Worm (Caenorhabditis elegans) whole organism, late embryonic: ENCODE data around the gene C16C8.17.

Source experiments
- C08G9.2 ChIP-seq: sonication (generic microtip); optimal IDR thresholded peaks from 2 replicates; lab custom pipeline; 2016; ENCODE audit warnings: mild to moderate bottlenecking, missing genetic modification characterization, moderate library complexity, missing compliant biosample characterization
- C38D4.7 ChIP-seq: fragments of 200-800 bp; sonication (Bioruptor generic); optimal IDR thresholded peaks from 2 replicates; lab custom pipeline; 2018; ENCODE audit warnings: mild to moderate bottlenecking, missing genetic modification characterization, moderate library complexity, missing compliant biosample characterization
- F13H6.1 ChIP-seq: sonication (generic microtip); optimal IDR thresholded peaks from 2 replicates; lab custom pipeline; 2016; ENCODE audit warnings: missing genetic modification characterization, missing compliant biosample characterization
- K09A11.1 ChIP-seq: sonication (generic microtip); optimal IDR thresholded peaks from 2 replicates; lab custom pipeline; 2017; ENCODE audit warnings: antibody characterized with exemption, mild to moderate bottlenecking, missing genetic modification characterization, missing compliant biosample characterization; ENCODE audit not compliant: insufficient read depth
- T23F11.4 ChIP-seq: fragments of 200-800 bp; sonication (Bioruptor generic); optimal IDR thresholded peaks from 2 replicates; lab custom pipeline; 2018; ENCODE audit warnings: mild to moderate bottlenecking, missing genetic modification characterization, missing compliant biosample characterization
- Y22D7AL.16 ChIP-seq: sonication (generic microtip); optimal IDR thresholded peaks from 2 replicates; lab custom pipeline; 2016; ENCODE audit warnings: missing genetic modification characterization, missing compliant biosample characterization
- ama-1 ChIP-seq: fragments of 150-350 bp; optimal IDR thresholded peaks from 2 replicates; lab custom pipeline; 2014
- ceh-14 ChIP-seq: sonication (generic microtip); optimal IDR thresholded peaks from 2 replicates; lab custom pipeline; 2016; ENCODE audit warnings: missing genotype, missing genetic modification characterization, missing compliant biosample characterization
- ceh-18 ChIP-seq: sonication (generic microtip); optimal IDR thresholded peaks from 2 replicates; lab custom pipeline; 2016; ENCODE audit warnings: missing genetic modification characterization, missing compliant biosample characterization
- ceh-19 ChIP-seq: fragments of 200-800 bp; sonication (Bioruptor generic); optimal IDR thresholded peaks from 2 replicates; lab custom pipeline; 2018; ENCODE audit warnings: mild to moderate bottlenecking, missing genetic modification characterization, missing compliant biosample characterization
- ceh-22 ChIP-seq: sonication (generic microtip); optimal IDR thresholded peaks from 2 replicates; lab custom pipeline; 2017; ENCODE audit warnings: missing biosample characterization, missing genetic modification characterization
- ceh-24 ChIP-seq: sonication (generic microtip); optimal IDR thresholded peaks from 2 replicates; lab custom pipeline; 2016; ENCODE audit warnings: mild to moderate bottlenecking, missing genetic modification characterization, missing compliant biosample characterization
- ceh-30 ChIP-seq: fragments of 150-350 bp; optimal IDR thresholded peaks from 2 replicates; lab custom pipeline; 2014; ENCODE audit warnings: missing biosample characterization, missing genetic modification characterization
- ceh-34 ChIP-seq: sonication (generic microtip); optimal IDR thresholded peaks from 2 replicates; lab custom pipeline; 2016; ENCODE audit warnings: mild to moderate bottlenecking, missing genetic modification characterization, missing compliant biosample characterization
- ceh-48 ChIP-seq: sonication (generic microtip); optimal IDR thresholded peaks from 2 replicates; lab custom pipeline; 2016; ENCODE audit warnings: missing genetic modification characterization, inconsistent platforms, missing compliant biosample characterization
- ceh-6 ChIP-seq: fragments of 200-800 bp; sonication (Bioruptor generic); optimal IDR thresholded peaks from 2 replicates; lab custom pipeline; 2018; ENCODE audit warnings: mild to moderate bottlenecking, missing genetic modification characterization, missing compliant biosample characterization
- che-1 ChIP-seq: sonication (generic microtip); optimal IDR thresholded peaks from 2 replicates; lab custom pipeline; 2016; ENCODE audit warnings: mild to moderate bottlenecking, missing genetic modification characterization, missing compliant biosample characterization
- dmd-4 ChIP-seq: sonication (generic microtip); optimal IDR thresholded peaks from 2 replicates; lab custom pipeline; 2016; ENCODE audit warnings: borderline replicate concordance, missing genetic modification characterization, missing compliant biosample characterization
- dve-1 ChIP-seq: sonication (generic microtip); optimal IDR thresholded peaks from 2 replicates; lab custom pipeline; 2017; ENCODE audit warnings: antibody characterized with exemption, mild to moderate bottlenecking, missing genetic modification characterization, missing compliant biosample characterization
- elt-2 ChIP-seq: sonication (generic microtip); optimal IDR thresholded peaks from 2 replicates; lab custom pipeline; 2016; ENCODE audit warnings: missing genetic modification reagents, missing genetic modification characterization, missing compliant biosample characterization
- elt-4 ChIP-seq: sonication (generic microtip); optimal IDR thresholded peaks from 2 replicates; lab custom pipeline; 2016; ENCODE audit warnings: missing genetic modification characterization, missing compliant biosample characterization
- ets-4 ChIP-seq: sonication (generic microtip); optimal IDR thresholded peaks from 2 replicates; lab custom pipeline; 2016; ENCODE audit warnings: missing genetic modification characterization, missing compliant biosample characterization
- fkh-10 ChIP-seq: fragments of 150-350 bp; optimal IDR thresholded peaks from 2 replicates; lab custom pipeline; 2014; ENCODE audit warnings: missing biosample characterization, missing genetic modification reagents, missing genetic modification characterization
- hlh-30 ChIP-seq: sonication (generic microtip); optimal IDR thresholded peaks from 2 replicates; lab custom pipeline; 2017; ENCODE audit warnings: antibody characterized with exemption, missing genetic modification characterization, missing compliant biosample characterization; ENCODE audit not compliant: insufficient read depth
- hlh-6 ChIP-seq: sonication (generic microtip); optimal IDR thresholded peaks from 2 replicates; lab custom pipeline; 2016; ENCODE audit warnings: missing genotype, missing genetic modification characterization, missing compliant biosample characterization
- hlh-8 ChIP-seq: sonication (generic microtip); optimal IDR thresholded peaks from 2 replicates; lab custom pipeline; 2016; ENCODE audit warnings: missing genotype, missing genetic modification characterization, missing compliant biosample characterization
- lim-6 ChIP-seq: sonication (generic microtip); optimal IDR thresholded peaks from 2 replicates; lab custom pipeline; 2016; ENCODE audit warnings: missing genetic modification characterization, missing compliant biosample characterization
- lin-11 ChIP-seq: fragments of 200-800 bp; sonication (Bioruptor generic); optimal IDR thresholded peaks from 2 replicates; lab custom pipeline; 2018; ENCODE audit warnings: mild to moderate bottlenecking, missing genetic modification characterization, missing compliant biosample characterization
- madf-2 ChIP-seq: sonication (generic microtip); optimal IDR thresholded peaks from 2 replicates; lab custom pipeline; 2017; ENCODE audit warnings: missing genetic modification characterization, missing compliant biosample characterization
- nfya-1 ChIP-seq: sonication (generic microtip); optimal IDR thresholded peaks from 2 replicates; lab custom pipeline; 2017; ENCODE audit warnings: missing genetic modification characterization, mild to moderate bottlenecking, missing compliant biosample characterization, antibody characterized with exemption, moderate library complexity
- npax-4 ChIP-seq: sonication (generic microtip); optimal IDR thresholded peaks from 2 replicates; lab custom pipeline; 2016; ENCODE audit warnings: missing genetic modification characterization, missing compliant biosample characterization
- odd-2 ChIP-seq: sonication (generic microtip); optimal IDR thresholded peaks from 2 replicates; lab custom pipeline; 2017; ENCODE audit warnings: antibody characterized with exemption, mild to moderate bottlenecking, missing genetic modification characterization, missing compliant biosample characterization
- pat-9 ChIP-seq: fragments of 200-800 bp; sonication (Bioruptor generic); optimal IDR thresholded peaks from 2 replicates; lab custom pipeline; 2018; ENCODE audit warnings: mild to moderate bottlenecking, missing genetic modification characterization, moderate library complexity, missing compliant biosample characterization
- pax-1 ChIP-seq: fragments of 150-350 bp; optimal IDR thresholded peaks from 2 replicates; lab custom pipeline; 2014; ENCODE audit warnings: missing biosample characterization, missing genetic modification characterization
- pha-4 ChIP-seq: fragments of 150-350 bp; optimal IDR thresholded peaks from 2 replicates; lab custom pipeline; 2018; ENCODE audit warnings: missing biosample characterization, missing genetic modification reagents, missing genetic modification characterization
- pqm-1 ChIP-seq: sonication (generic microtip); optimal IDR thresholded peaks from 2 replicates; lab custom pipeline; 2016; ENCODE audit warnings: missing genetic modification characterization, missing compliant biosample characterization
- pros-1 ChIP-seq: fragments of 150-350 bp; optimal IDR thresholded peaks from 2 replicates; lab custom pipeline; 2014; ENCODE audit warnings: missing biosample characterization, missing genetic modification reagents, missing genetic modification characterization
- ref-2 ChIP-seq: sonication (generic microtip); optimal IDR thresholded peaks from 2 replicates; lab custom pipeline; 2016; ENCODE audit warnings: missing genetic modification characterization, missing compliant biosample characterization
- rnt-1 ChIP-seq: sonication (generic microtip); optimal IDR thresholded peaks from 2 replicates; lab custom pipeline; 2016; ENCODE audit warnings: missing genetic modification characterization, missing compliant biosample characterization
- sdc-2 ChIP-seq: sonication (generic microtip); optimal IDR thresholded peaks from 2 replicates; lab custom pipeline; 2016; ENCODE audit warnings: missing genotype, missing genetic modification characterization, missing compliant biosample characterization
- sox-2 ChIP-seq: fragments of 200-800 bp; sonication (Bioruptor generic); IDR thresholded peaks from 2 replicates; pipeline ENCODE4 v1.3.6; 2022; ENCODE audit warnings: missing genetic modification reagents, missing genetic modification characterization, missing compliant biosample characterization
- sox-4 ChIP-seq: sonication (generic microtip); optimal IDR thresholded peaks from 2 replicates; lab custom pipeline; 2017; ENCODE audit warnings: mild to moderate bottlenecking, missing genetic modification characterization, inconsistent platforms, missing compliant biosample characterization
- tbx-2 ChIP-seq: sonication (generic microtip); optimal IDR thresholded peaks from 2 replicates; lab custom pipeline; 2016; ENCODE audit warnings: missing genetic modification characterization, missing compliant biosample characterization
- ttx-3 ChIP-seq: sonication (generic microtip); optimal IDR thresholded peaks from 2 replicates; lab custom pipeline; 2016; ENCODE audit warnings: missing genetic modification reagents, missing genetic modification characterization, missing compliant biosample characterization
- unc-3 ChIP-seq, 2 experiments: fragments of 200-800 bp in 1 of 2; sonication (Bioruptor generic) in 1 of 2; sonication (generic microtip) in 1 of 2; conservative IDR thresholded peaks in 1 of 2; optimal IDR thresholded peaks in 1 of 2; 2 replicates each; pipeline versions ENCODE4 v1.3.6 to Lab custom; 2016 to 2022; ENCODE audit warnings: missing compliant biosample characterization in 2 of 2, missing genetic modification characterization in 2 of 2, missing genetic modification reagents in 1 of 2
- unc-42 ChIP-seq: sonication (generic microtip); optimal IDR thresholded peaks from 2 replicates; lab custom pipeline; 2016; ENCODE audit warnings: missing genotype, missing genetic modification characterization, missing compliant biosample characterization
- unc-86 ChIP-seq: sonication (generic microtip); optimal IDR thresholded peaks from 2 replicates; lab custom pipeline; 2016; ENCODE audit warnings: missing genetic modification characterization, missing compliant biosample characterization
- ztf-16 ChIP-seq: sonication (generic microtip); optimal IDR thresholded peaks from 2 replicates; lab custom pipeline; 2017; ENCODE audit warnings: missing genetic modification characterization, missing compliant biosample characterization

The C16C8.17 gene

DNA sequence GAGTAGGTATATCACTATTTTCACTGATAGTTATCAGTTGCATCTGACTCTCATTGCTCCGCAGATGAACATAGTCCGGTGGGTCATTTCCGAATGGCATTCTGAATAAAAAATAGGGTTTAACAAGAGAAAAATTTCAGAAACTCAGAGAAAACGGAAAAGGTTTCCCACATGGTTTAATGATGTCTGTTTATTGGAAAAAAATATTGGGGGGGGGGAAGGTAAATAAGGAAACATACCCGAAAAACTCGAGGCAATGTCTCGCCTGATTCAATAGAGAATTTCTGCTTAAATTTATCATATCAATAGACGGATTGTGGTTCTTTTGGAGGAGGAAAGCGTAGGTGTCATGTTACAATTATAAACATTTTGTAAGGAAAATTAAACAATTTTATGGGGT lies 15.2 kb upstream of the C16C8.17 start, which contains the start of gene nep-11:
Gene nep-11, minus strand, starts transcription at position 101 of the 400 bp plus-strand sequence.
- TF ChIP-seq lim-6 (tag; lab: Kevin White, UChicago) = no peak
- TF ChIP-seq F13H6.1 (tag; lab: Kevin White, UChicago) = no peak
- no peak for TF ChIP-seq npax-4 (tag; lab: Kevin White, UChicago)
- no peak for TF ChIP-seq rnt-1 (tag; lab: Kevin White, UChicago)
- TF ChIP-seq ceh-6 = no peak
- TF ChIP-seq ceh-48 = no peak

DNA sequence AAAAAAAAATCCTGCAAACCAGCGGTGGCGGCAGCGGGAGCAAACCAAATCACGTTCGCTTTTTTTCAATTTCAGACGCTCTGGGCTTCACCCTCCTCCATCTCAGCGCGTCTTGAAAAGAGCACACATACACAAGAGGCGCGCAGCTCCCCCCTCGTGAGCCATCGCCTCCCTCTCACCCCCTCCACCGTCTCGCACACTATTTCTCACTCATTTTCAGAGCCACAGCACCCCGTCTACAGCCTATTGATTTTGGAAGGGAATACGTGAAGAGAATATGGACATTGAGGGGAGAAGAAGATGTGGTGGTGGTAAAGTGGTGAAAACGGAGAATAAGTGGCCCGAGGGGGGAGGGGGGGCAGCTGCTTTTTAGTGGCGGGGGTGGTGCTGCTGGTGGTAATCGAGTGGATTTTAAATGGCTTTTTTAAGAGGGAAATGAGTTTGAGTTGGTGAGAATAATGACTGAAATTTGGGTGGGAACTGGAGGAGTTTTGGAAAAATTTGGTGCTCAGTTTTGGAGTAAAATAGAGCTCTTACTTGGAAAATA lies 12.4 kb upstream of the C16C8.17 start:
- TF ChIP-seq hlh-30 (peak; percentile 28), fkh-10 (GFP tag; lab: Kevin White, UChicago) (no peak), ceh-22 (tag; lab: Kevin White, UChicago) (no peak), lim-6 (tag; lab: Kevin White, UChicago) (no peak), hlh-8 (tag; lab: Kevin White, UChicago) (no peak), ceh-14 (tag; lab: Kevin White, UChicago) (no peak), unc-86 (no peak), ceh-24 (tag; lab: Kevin White, UChicago) (no peak), che-1 (no peak), npax-4 (tag; lab: Kevin White, UChicago) (no peak), unc-3 (GFP tag; conservative IDR thresholded peaks at IDR 0.05; lab: Robert Waterston, UW) (no peak), unc-3 (tag; optimal IDR thresholded peaks at IDR 0.05; lab: Kevin White, UChicago) (peak; percentile 11), lin-11 (no peak), Y22D7AL.16 (tag; lab: Kevin White, UChicago) (no peak), ttx-3 (tag; lab: Kevin White, UChicago) (no peak), elt-4 (no peak), ceh-19 (peak; percentile 49), hlh-6 (tag; lab: Kevin White, UChicago) (no peak), T23F11.4 (no peak), madf-2 (tag; lab: Kevin White, UChicago) (no peak), ceh-34 (tag; lab: Kevin White, UChicago) (no peak), C08G9.2 (tag; lab: Kevin White, UChicago) (no peak), sox-2 (GFP tag; lab: Robert Waterston, UW) (no peak), elt-2 (tag; lab: Kevin White, UChicago) (no peak), ceh-30 (tag; lab: Kevin White, UChicago) (no peak), ztf-16 (tag; lab: Kevin White, UChicago) (no peak), pha-4 (no peak), dve-1 (tag; lab: Kevin White, UChicago) (no peak), sox-4 (peak; percentile 17), tbx-2 (tag; lab: Kevin White, UChicago) (no peak), ama-1 (lab: Kevin White, UChicago) (no peak), pqm-1 (tag; lab: Kevin White, UChicago) (no peak), pax-1 (tag; lab: Kevin White, UChicago) (no peak), dmd-4 (tag; lab: Kevin White, UChicago) (no peak), nfya-1 (tag; lab: Kevin White, UChicago) (peak; percentile 8), C38D4.7 (no peak), unc-42 (tag; lab: Kevin White, UChicago) (no peak), K09A11.1 (tag; lab: Kevin White, UChicago) (no peak), ceh-48 (peak; percentile 85), pat-9 (no peak), pros-1 (tag; lab: Kevin White, UChicago) (no peak), ets-4 (tag; lab: Kevin White, UChicago) (no peak), odd-2 (tag; lab: Kevin White, UChicago) (no peak), ceh-6 (no peak), ref-2 (tag; lab: Kevin White, UChicago) (no peak), sdc-2 (tag; lab: Kevin White, UChicago) (no peak), ceh-18 (no peak)
